Worm (Caenorhabditis elegans): ENCODE data around the gene aqp-5.
A peak's percentile ranks its signal among the peaks of the same experiment; 100 is the strongest.

The aqp-5 gene

ce11 chrV:10468190-10468589 lies 23.4 kb upstream of the aqp-5 start, which contains the start of gene egl-9 (continued):
- TF ChIP-seq nfya-1 (tag; optimal IDR thresholded peaks at IDR 0.05; ENCODE audit: borderline replicate concordance, insufficient read depth) (no peak), cebp-2 (GFP tag; IDR thresholded peaks at IDR 0.05) (no peak), lag-1 (GFP tag; IDR thresholded peaks at IDR 0.05) (no peak), attf-5 (GFP tag; optimal IDR thresholded peaks at IDR 0.05) (peak; percentile 37), ceh-100 (GFP tag; IDR thresholded peaks at IDR 0.05) (no peak), F33H1.4 (GFP tag; IDR thresholded peaks at IDR 0.05) (no peak), sdz-38 (tag; optimal IDR thresholded peaks at IDR 0.05) (no peak), lin-40 (tag; optimal IDR thresholded peaks at IDR 0.05) (no peak), akir-1 (GFP tag; optimal IDR thresholded peaks at IDR 0.05) (no peak), zfh-2 (GFP tag; conservative IDR thresholded peaks at IDR 0.05) (no peak), rec-8 (tag; optimal IDR thresholded peaks at IDR 0.05) (no peak), Y56A3A.18 (GFP tag; IDR thresholded peaks at IDR 0.05) (no peak), athp-1 (tag; optimal IDR thresholded peaks at IDR 0.05) (no peak), efl-1 (GFP tag; optimal IDR thresholded peaks at IDR 0.05) (no peak), nhr-179 (tag; optimal IDR thresholded peaks at IDR 0.05) (no peak), rpc-1 (optimal IDR thresholded peaks at IDR 0.05) (no peak), rpc-1 (tag; optimal IDR thresholded peaks at IDR 0.05) (no peak), dpl-1 (GFP tag; optimal IDR thresholded peaks at IDR 0.05) (no peak), nhr-27 (tag; optimal IDR thresholded peaks at IDR 0.05) (no peak), zim-3 (tag; optimal IDR thresholded peaks at IDR 0.05) (no peak), aptf-3 (GFP tag; IDR thresholded peaks at IDR 0.05) (no peak), unc-62 (GFP tag; optimal IDR thresholded peaks at IDR 0.05) (no peak), bed-2 (GFP tag; IDR thresholded peaks at IDR 0.05) (no peak), gei-17 (GFP tag; optimal IDR thresholded peaks at IDR 0.05) (no peak), ztf-25 (GFP tag; IDR thresholded peaks at IDR 0.05) (no peak), sea-2 (GFP tag; IDR thresholded peaks at IDR 0.05) (no peak), let-607 (tag; optimal IDR thresholded peaks at IDR 0.05) (peak; percentile 15 to 57), sptf-2 (GFP tag; optimal IDR thresholded peaks at IDR 0.05) (no peak), xnd-1 (tag; optimal IDR thresholded peaks at IDR 0.05) (no peak), atf-7 (tag; optimal IDR thresholded peaks at IDR 0.05) (peak; percentile 39), somi-1 (GFP tag; optimal IDR thresholded peaks at IDR 0.05) (peak; percentile 22), hlh-26 (GFP tag; conservative IDR thresholded peaks at IDR 0.05) (no peak)

- TF ChIP-seq F33H1.4 (GFP tag; IDR thresholded peaks at IDR 0.05) (no peak), ama-1 (optimal IDR thresholded peaks at IDR 0.05) (peak; percentile 44), ama-1 (GFP tag; optimal IDR thresholded peaks at IDR 0.05) (no peak)
Observed at ce11 chrV:10468709-10469108, 22.8 kb upstream of the aqp-5 start.

- TF ChIP-seq mel-28 (tag; optimal IDR thresholded peaks at IDR 0.05; ENCODE audit: borderline replicate concordance): no peak
- no peak for TF ChIP-seq ceh-91 (GFP tag; IDR thresholded peaks at IDR 0.05)
- TF ChIP-seq K12H6.12 (tag; optimal IDR thresholded peaks at IDR 0.05): no peak
- no peak for TF ChIP-seq ceh-79 (tag; optimal IDR thresholded peaks at IDR 0.05)
- no peak for TF ChIP-seq ceh-58 (GFP tag; IDR thresholded peaks at IDR 0.05)
- no peak for TF ChIP-seq lin-40 (tag; optimal IDR thresholded peaks at IDR 0.05)
- TF ChIP-seq somi-1 (GFP tag; optimal IDR thresholded peaks at IDR 0.05): no peak
- no peak for TF ChIP-seq unc-130 (GFP tag; optimal IDR thresholded peaks at IDR 0.05)
- no peak for TF ChIP-seq B0019.2 (GFP tag; conservative IDR thresholded peaks at IDR 0.05)
- no peak for TF ChIP-seq hmg-1.2 (GFP tag; IDR thresholded peaks at IDR 0.05)
- TF ChIP-seq nhr-179 (tag; optimal IDR thresholded peaks at IDR 0.05): no peak
- TF ChIP-seq efl-1 (GFP tag; optimal IDR thresholded peaks at IDR 0.05): no peak
- TF ChIP-seq nhr-27 (tag; optimal IDR thresholded peaks at IDR 0.05): no peak
- no peak for TF ChIP-seq hrde-1 (tag; optimal IDR thresholded peaks at IDR 0.05; ENCODE audit: borderline replicate concordance)
- no peak for TF ChIP-seq T26A5.8 (tag; optimal IDR thresholded peaks at IDR 0.05)
- TF ChIP-seq tbp1 (GFP tag; optimal IDR thresholded peaks at IDR 0.05): no peak
- no peak for TF ChIP-seq F57C9.4 (tag; optimal IDR thresholded peaks at IDR 0.05)
- TF ChIP-seq let-607 (tag; optimal IDR thresholded peaks at IDR 0.05): no peak
- TF ChIP-seq lir-1 (GFP tag; conservative IDR thresholded peaks at IDR 0.05): no peak
- no peak for TF ChIP-seq ztf-26 (tag; optimal IDR thresholded peaks at IDR 0.05)
Observed at ce11 chrV:10469845-10470244, 21.7 kb upstream of the aqp-5 start.
